Fruit fly (Drosophila melanogaster) whole organism, wandering third instar larva: ENCODE results near the gene cue.

Experiments used
- CG9705 ChIP-seq: fragments of 200-800 bp; sonication (Bioruptor generic); optimal IDR thresholded peaks from 2 replicates; lab custom pipeline; 2018; ENCODE audit warnings: missing biosample characterization, mild to moderate bottlenecking, missing genetic modification characterization
- CrebA ChIP-seq: fragments of 200-800 bp; sonication (Bioruptor generic); optimal IDR thresholded peaks from 2 replicates; lab custom pipeline; 2016; ENCODE audit warnings: missing biosample characterization, mild to moderate bottlenecking, missing genetic modification characterization, borderline replicate concordance
- Dfd ChIP-seq: fragments of >200 bp; optimal IDR thresholded peaks from 2 replicates; lab custom pipeline; 2017; ENCODE audit warnings: missing biosample characterization, missing genetic modification characterization
- Myc ChIP-seq: fragments of >200 bp; optimal IDR thresholded peaks from 2 replicates; lab custom pipeline; 2017
- N ChIP-seq: fragments of >200 bp; optimal IDR thresholded peaks from 2 replicates; lab custom pipeline; 2018; ENCODE audit warnings: missing biosample characterization, missing external identifiers, missing genetic modification characterization
- Vsx2 ChIP-seq: fragments of 200-300, 225-300 bp; sonication (Bioruptor generic); optimal IDR thresholded peaks from 2 replicates; lab custom pipeline; 2018; ENCODE audit warnings: missing biosample characterization, missing genetic modification characterization; ENCODE audit not compliant: partially characterized antibody
- ey ChIP-seq: fragments of 200-800 bp; sonication (Bioruptor generic); optimal IDR thresholded peaks from 2 replicates; lab custom pipeline; 2016; ENCODE audit warnings: missing biosample characterization, missing genetic modification characterization
- fru ChIP-seq: fragments of 200-800 bp; sonication (Bioruptor generic); optimal IDR thresholded peaks from 3 replicates; lab custom pipeline; 2016; ENCODE audit warnings: missing biosample characterization, mild to moderate bottlenecking, missing genetic modification characterization
- jim ChIP-seq: fragments of 175-275, 200-325 bp; sonication (Bioruptor generic); optimal IDR thresholded peaks from 2 replicates; lab custom pipeline; 2016; ENCODE audit warnings: missing biosample characterization, mild to moderate bottlenecking, missing genetic modification characterization
- lola ChIP-seq: fragments of >200 bp; optimal IDR thresholded peaks from 2 replicates; lab custom pipeline; 2017; ENCODE audit warnings: missing biosample characterization, missing genetic modification characterization
- usp ChIP-seq: fragments of >200 bp; optimal IDR thresholded peaks from 2 replicates; lab custom pipeline; 2017; ENCODE audit warnings: missing biosample characterization, missing genetic modification characterization

- TF ChIP-seq fru (GFP tag; lab: Kevin White, UChicago) (no peak), lola (GFP tag; lab: Kevin White, UChicago) (no peak), Vsx2 (no peak), jim (no peak), usp (GFP tag; lab: Kevin White, UChicago) (no peak), Dfd (GFP tag; lab: Kevin White, UChicago) (no peak), N (GFP tag; lab: Kevin White, UChicago) (no peak), Myc (no peak), CG9705 (GFP tag; lab: Kevin White, UChicago) (no peak), CrebA (GFP tag; lab: Kevin White, UChicago) (no peak), ey (no peak)
These were observed 36.1 kb upstream of the cue start, which contains the start of gene Pcyt2 for dm6 chr3L:1553193-1553592.
